Worm (Caenorhabditis elegans) whole organism, early embryonic: ENCODE results near the gene ZK1055.7.

ENCODE experiments used
- F13C5.2 ChIP-seq: sonication (generic microtip); optimal IDR thresholded peaks from 2 replicates; lab custom pipeline; 2017; ENCODE audit warnings: mild to moderate bottlenecking, missing genetic modification characterization, inconsistent platforms, missing compliant biosample characterization
- aly-1 ChIP-seq: sonication (generic microtip); optimal IDR thresholded peaks from 2 replicates; lab custom pipeline; 2016; ENCODE audit warnings: missing genetic modification characterization, missing compliant biosample characterization
- ama-1 ChIP-seq: fragments of 150-350 bp; optimal IDR thresholded peaks from 2 replicates; lab custom pipeline; 2014
- ceh-13 ChIP-seq: fragments of 200-800 bp; sonication (Bioruptor generic); optimal IDR thresholded peaks from 2 replicates; lab custom pipeline; 2018; ENCODE audit warnings: mild to moderate bottlenecking, missing genetic modification characterization, missing compliant biosample characterization
- ceh-36 ChIP-seq: sonication (generic microtip); optimal IDR thresholded peaks from 2 replicates; lab custom pipeline; 2016; ENCODE audit warnings: missing genetic modification characterization, inconsistent platforms, missing compliant biosample characterization
- ets-7 ChIP-seq: sonication (generic microtip); optimal IDR thresholded peaks from 2 replicates; lab custom pipeline; 2016; ENCODE audit warnings: missing genotype, missing genetic modification characterization, missing compliant biosample characterization
- flt-1 ChIP-seq: fragments of 200-800 bp; sonication (Bioruptor generic); IDR thresholded peaks from 2 replicates; pipeline ENCODE4 v1.3.6; 2022; ENCODE audit warnings: missing genetic modification characterization, missing compliant biosample characterization
- hmbx-1 ChIP-seq: sonication (generic microtip); optimal IDR thresholded peaks from 2 replicates; lab custom pipeline; 2016; ENCODE audit warnings: mild to moderate bottlenecking, missing genetic modification characterization, missing compliant biosample characterization
- hmg-4 ChIP-seq: fragments of 200-800 bp; sonication (Bioruptor generic); optimal IDR thresholded peaks from 2 replicates; lab custom pipeline; 2018; ENCODE audit warnings: mild to moderate bottlenecking, missing genetic modification characterization, missing compliant biosample characterization
- hnd-1 ChIP-seq: sonication (generic microtip); optimal IDR thresholded peaks from 2 replicates; lab custom pipeline; 2016; ENCODE audit warnings: missing genetic modification characterization, missing compliant biosample characterization
- pes-1 ChIP-seq: fragments of 200-800 bp; sonication (Bioruptor generic); IDR thresholded peaks from 2 replicates; pipeline ENCODE4 v1.3.6; 2022; ENCODE audit warnings: missing genetic modification reagents, missing genetic modification characterization, missing compliant biosample characterization
- scrt-1 ChIP-seq: fragments of 200-800 bp; sonication (Bioruptor generic); IDR thresholded peaks from 2 replicates; pipeline ENCODE4 v1.3.6; 2022; ENCODE audit warnings: missing genetic modification characterization, missing compliant biosample characterization
- tbx-37 ChIP-seq: fragments of 200-800 bp; sonication (Bioruptor generic); conservative IDR thresholded peaks from 2 replicates; pipeline ENCODE4 v1.3.6; 2022; ENCODE audit warnings: missing genetic modification reagents, missing genetic modification characterization, missing compliant biosample characterization
- tra-4 ChIP-seq: sonication (generic microtip); optimal IDR thresholded peaks from 2 replicates; lab custom pipeline; 2017; ENCODE audit warnings: missing genetic modification characterization, missing compliant biosample characterization

ZK1055.7 gene

DNA sequence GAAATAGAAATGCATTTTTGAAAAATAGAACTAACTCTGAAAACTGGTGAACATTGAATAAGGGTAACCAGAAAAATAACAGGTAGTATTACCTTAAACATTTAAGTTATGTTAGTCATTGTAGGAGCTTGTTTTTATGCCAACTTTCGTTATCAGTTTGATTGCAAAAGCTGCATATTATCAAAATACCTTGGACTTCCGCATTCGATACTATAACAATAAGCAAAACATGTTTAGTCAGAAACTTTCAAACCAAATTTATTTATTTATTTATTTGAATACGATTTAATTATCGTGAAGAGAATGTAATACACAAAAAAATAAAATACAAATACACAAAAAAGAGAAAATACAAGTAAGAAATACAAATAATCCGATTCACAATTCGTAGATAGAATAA is 50.9 kb downstream of the ZK1055.7 start, which contains the start of gene K04A8.19:
Gene K04A8.19 (minus strand): TSS at position 101 of the 400 bp plus-strand sequence.
- TF ChIP-seq ama-1 (no peak), hnd-1 (tag; lab: Kevin White, UChicago) (no peak), aly-1 (tag; lab: Kevin White, UChicago) (no peak), scrt-1 (GFP tag; lab: Robert Waterston, UW) (no peak), ceh-36 (tag; lab: Kevin White, UChicago) (no peak), flt-1 (GFP tag; lab: Robert Waterston, UW) (no peak), F13C5.2 (no peak), tra-4 (tag; lab: Kevin White, UChicago) (no peak), hmg-4 (GFP tag; lab: Kevin White, UChicago) (no peak), pes-1 (GFP tag; lab: Robert Waterston, UW) (no peak), hmbx-1 (no peak), tbx-37 (GFP tag; lab: Robert Waterston, UW) (no peak), ceh-13 (no peak), ets-7 (no peak)
